Fruit fly (Drosophila melanogaster): ENCODE data around the gene PolE1.

PolE1 gene

DNA sequence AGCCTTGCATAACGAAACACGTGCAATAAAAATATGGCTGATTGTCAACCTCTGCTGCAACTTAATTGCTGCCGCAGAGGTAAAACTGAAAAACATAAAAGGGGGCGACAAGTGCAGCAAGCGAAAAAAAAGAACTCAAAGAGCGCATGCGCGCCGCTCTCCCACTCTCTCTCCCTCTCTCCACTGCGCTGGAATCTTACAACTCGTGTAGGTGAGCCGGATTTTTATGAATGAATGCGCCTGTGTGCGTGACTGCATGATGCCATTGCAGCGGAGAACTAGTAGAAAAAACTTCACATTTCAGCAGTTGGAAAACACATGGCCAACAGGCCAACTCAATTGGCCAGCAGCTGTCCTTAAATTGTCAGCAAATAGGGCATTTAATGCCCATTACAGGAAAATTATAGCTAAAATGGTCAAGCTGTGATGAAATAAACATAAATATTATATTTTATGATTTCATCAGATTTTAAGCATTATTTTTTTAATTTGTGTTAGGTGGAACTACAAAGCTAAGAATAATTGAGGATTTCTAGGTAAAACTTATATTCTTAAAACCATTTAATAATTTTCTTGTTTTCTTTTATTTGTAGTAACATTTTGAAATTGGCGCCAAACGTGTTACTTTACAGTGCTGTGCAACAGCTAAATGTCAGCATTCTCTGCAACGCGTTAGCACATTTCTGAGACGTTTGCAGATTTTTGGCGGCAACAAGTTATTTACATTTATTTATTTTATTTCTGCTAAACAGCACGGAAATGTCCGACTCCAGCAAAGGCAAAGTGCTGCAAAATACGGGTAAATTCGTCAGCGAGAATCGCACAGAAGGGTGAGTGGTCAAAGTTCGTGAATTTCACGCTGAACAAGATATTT, at the start of gene PolE1:
Gene PolE1 (plus strand): TSS at position 697 of the 874 bp plus-strand sequence.
- TF ChIP-seq scrt (GFP tag; optimal IDR thresholded peaks at IDR 0.05) (peak; percentile 94), CoRest (tag; optimal IDR thresholded peaks at IDR 0.05) (peak; percentile 42), yki (optimal IDR thresholded peaks at IDR 0.05) (no peak), HmgZ (tag; optimal IDR thresholded peaks at IDR 0.05) (peak; percentile 62), YL-1 (GFP tag; optimal IDR thresholded peaks at IDR 0.05) (peak; percentile 21), CG6272 (GFP tag; IDR thresholded peaks at IDR 0.05) (no peak), lab (GFP tag; optimal IDR thresholded peaks at IDR 0.05) (no peak), MBD-R2 (GFP tag; IDR thresholded peaks at IDR 0.05) (peak; percentile 71), CG4854 (GFP tag; optimal IDR thresholded peaks at IDR 0.05) (peak; percentile 21), CG11560 (tag; IDR thresholded peaks at IDR 0.05) (no peak), CG8924 (tag; optimal IDR thresholded peaks at IDR 0.05) (no peak), dimm (GFP tag; IDR thresholded peaks at IDR 0.05) (no peak), ken (GFP tag; IDR thresholded peaks at IDR 0.05) (peak; percentile 31; the same call in 1 of the 3 replicates), Max (GFP tag; optimal IDR thresholded peaks at IDR 0.05) (peak; percentile 26), Antp (GFP tag; optimal IDR thresholded peaks at IDR 0.05) (no peak), CG9609 (GFP tag; optimal IDR thresholded peaks at IDR 0.05) (no peak), phol (tag; optimal IDR thresholded peaks at IDR 0.05) (peak; percentile 28), nerfin-2 (GFP tag; IDR thresholded peaks at IDR 0.05; ENCODE audit: partially characterized antibody) (0 out of 2 replicates have a peak, but pooled peaks have one; percentile 29), CG11504 (tag; optimal IDR thresholded peaks at IDR 0.05) (peak; percentile 11), Lhr (GFP tag; optimal IDR thresholded peaks at IDR 0.05) (peak; percentile 32), CG15514 (GFP tag; optimal IDR thresholded peaks at IDR 0.05) (peak; percentile 54), unpg (GFP tag; optimal IDR thresholded peaks at IDR 0.05) (no peak), CG2116 (GFP tag; optimal IDR thresholded peaks at IDR 0.05) (peak; percentile 31), trem (tag; optimal IDR thresholded peaks at IDR 0.05) (peak; percentile 41), Dp (GFP tag; optimal IDR thresholded peaks at IDR 0.05) (peak; percentile 99), gcm2 (GFP tag; optimal IDR thresholded peaks at IDR 0.05) (no peak), zen (tag; optimal IDR thresholded peaks at IDR 0.05) (peak; percentile 3), slp2 (GFP tag; optimal IDR thresholded peaks at IDR 0.05) (no peak), al (GFP tag; IDR thresholded peaks at IDR 0.05) (no peak), Mad (GFP tag; optimal IDR thresholded peaks at IDR 0.05) (peak; percentile 2), CG17361 (GFP tag; IDR thresholded peaks at IDR 0.05) (no peak), E2f1 (GFP tag; IDR thresholded peaks at IDR 0.05) (peak; percentile 85), Dll (GFP tag; IDR thresholded peaks at IDR 0.05; ENCODE audit: partially characterized antibody) (0 out of 4 replicates have a peak, but pooled peaks have one; percentile 34), br (optimal IDR thresholded peaks at IDR 0.05) (no peak), kni (GFP tag; optimal IDR thresholded peaks at IDR 0.05) (peak; percentile 43), CG8765 (GFP tag; IDR thresholded peaks at IDR 0.05) (no peak), twi (tag; optimal IDR thresholded peaks at IDR 0.05) (peak; percentile 93), CG16815 (GFP tag; optimal IDR thresholded peaks at IDR 0.05) (no peak), CG5180 (GFP tag; optimal IDR thresholded peaks at IDR 0.05) (no peak), ind (GFP tag; optimal IDR thresholded peaks at IDR 0.05) (no peak), Pdp1 (GFP tag; optimal IDR thresholded peaks at IDR 0.05) (peak in 1 of 2 experiments; percentile 21), sob (GFP tag; IDR thresholded peaks at IDR 0.05) (peak; percentile 10; the same call in 1 of the 2 replicates), bbx (GFP tag; IDR thresholded peaks at IDR 0.05; ENCODE audit: partially characterized antibody) (peak; percentile 53), CG30431 (GFP tag; optimal IDR thresholded peaks at IDR 0.05) (no peak), CG1832 (GFP tag; optimal IDR thresholded peaks at IDR 0.05) (no peak), CG34376 (GFP tag; optimal IDR thresholded peaks at IDR 0.05) (peak; percentile 1), CG14710 (tag; optimal IDR thresholded peaks at IDR 0.05) (peak; percentile 58), croc (GFP tag; conservative IDR thresholded peaks at IDR 0.05) (no peak)
